Fruit fly (Drosophila melanogaster) whole organism, embryonic: ENCODE data around the gene CG15403.

Source experiments
- B-H2 ChIP-seq: fragments of 200-800 bp; sonication (Bioruptor generic); optimal IDR thresholded peaks from 2 replicates; lab custom pipeline; 2018; ENCODE audit warnings: missing biosample characterization, mild to moderate bottlenecking, missing genetic modification characterization
- Bgb ChIP-seq: fragments of 200-800 bp; sonication (Bioruptor generic); IDR thresholded peaks from 2 replicates; pipeline ENCODE4 v1.3.6; 2022; ENCODE audit warnings: missing biosample characterization, missing genetic modification characterization; ENCODE audit not compliant: partially characterized antibody
- BtbVII ChIP-seq: fragments of 200-800 bp; sonication (Bioruptor generic); optimal IDR thresholded peaks from 3 replicates; lab custom pipeline; 2017; ENCODE audit warnings: missing biosample characterization, mild to moderate bottlenecking, missing genetic modification characterization
- Bteb2 ChIP-seq: fragments of 200-800 bp; sonication (Bioruptor generic); optimal IDR thresholded peaks from 2 replicates; lab custom pipeline; 2016; ENCODE audit warnings: missing biosample characterization, missing genetic modification characterization
- CG1024 ChIP-seq: fragments of 200-800 bp; sonication (Bioruptor generic); IDR thresholded peaks from 2 replicates; pipeline ENCODE4 v1.3.6; 2022; ENCODE audit warnings: missing biosample characterization, missing genetic modification characterization
- CG10274 ChIP-seq: fragments of 200-800 bp; sonication (Bioruptor generic); optimal IDR thresholded peaks from 3 replicates; lab custom pipeline; 2017; ENCODE audit warnings: missing biosample characterization, mild to moderate bottlenecking, missing genetic modification characterization
- CG11504 ChIP-seq: fragments of 200-800 bp; sonication (Bioruptor generic); optimal IDR thresholded peaks from 3 replicates; lab custom pipeline; 2019; ENCODE audit warnings: missing biosample characterization, mild to moderate bottlenecking, missing genetic modification characterization, moderate library complexity
- CG12104 ChIP-seq: fragments of 200-800 bp; sonication (Bioruptor generic); optimal IDR thresholded peaks from 3 replicates; lab custom pipeline; 2016; ENCODE audit warnings: missing biosample characterization, missing genetic modification characterization
- CG14860 ChIP-seq: fragments of 200-800 bp; sonication (Bioruptor generic); IDR thresholded peaks from 3 replicates; pipeline ENCODE4 v1.3.6; 2022; ENCODE audit warnings: missing biosample characterization, missing genetic modification characterization; ENCODE audit not compliant: partially characterized antibody
- CG15514 ChIP-seq: fragments of 200-800 bp; sonication (Bioruptor generic); optimal IDR thresholded peaks from 3 replicates; lab custom pipeline; 2017; ENCODE audit warnings: missing biosample characterization, missing genetic modification characterization, mild to moderate bottlenecking, moderate library complexity, missing genetic modification reagents
- CG17568 ChIP-seq: fragments of 200-800 bp; sonication (Bioruptor generic); optimal IDR thresholded peaks from 2 replicates; lab custom pipeline; 2018; ENCODE audit warnings: missing biosample characterization, mild to moderate bottlenecking, missing genetic modification characterization, moderate library complexity
- CG18764 ChIP-seq: fragments of 200-800 bp; sonication (Bioruptor generic); optimal IDR thresholded peaks from 3 replicates; lab custom pipeline; 2016; ENCODE audit warnings: missing biosample characterization, missing genetic modification characterization
- CG2712 ChIP-seq: fragments of 200-800 bp; optimal IDR thresholded peaks from 3 replicates; lab custom pipeline; 2019; ENCODE audit warnings: missing biosample characterization, mild to moderate bottlenecking, missing genetic modification characterization, moderate library complexity
- CG33213 ChIP-seq: fragments of 200-800 bp; sonication (Bioruptor generic); optimal IDR thresholded peaks from 3 replicates; lab custom pipeline; 2016; ENCODE audit warnings: missing biosample characterization, missing genetic modification characterization
- CG34224 ChIP-seq: fragments of 200-800 bp; sonication (Bioruptor generic); IDR thresholded peaks from 3 replicates; pipeline ENCODE4 v1.3.6; 2022; ENCODE audit warnings: missing biosample characterization, missing genetic modification characterization; ENCODE audit not compliant: partially characterized antibody
- CG42726 ChIP-seq: fragments of 200-800 bp; sonication (Bioruptor generic); IDR thresholded peaks from 2 replicates; pipeline ENCODE4 v1.3.6; 2022; ENCODE audit warnings: missing biosample characterization, missing genetic modification characterization; ENCODE audit not compliant: partially characterized antibody
- CG6272 ChIP-seq: fragments of 200-800 bp; sonication (Bioruptor generic); IDR thresholded peaks from 2 replicates; pipeline ENCODE4 v1.3.6; 2022; ENCODE audit warnings: missing biosample characterization, missing genetic modification characterization
- CG7839 ChIP-seq: fragments of 200-800 bp; sonication (Bioruptor generic); optimal IDR thresholded peaks from 3 replicates; lab custom pipeline; 2018; ENCODE audit warnings: missing biosample characterization, mild to moderate bottlenecking, missing genetic modification characterization, moderate library complexity
- CG7963 ChIP-seq: fragments of 200-800 bp; sonication (Bioruptor generic); IDR thresholded peaks from 3 replicates; pipeline ENCODE4 v1.3.6; 2022; ENCODE audit warnings: missing biosample characterization, missing genetic modification characterization; ENCODE audit not compliant: partially characterized antibody
- CG7987 ChIP-seq: fragments of 200-800 bp; sonication (Bioruptor generic); optimal IDR thresholded peaks from 2 replicates; lab custom pipeline; 2018; ENCODE audit warnings: missing biosample characterization, mild to moderate bottlenecking, missing genetic modification characterization, moderate library complexity
- Doc3 ChIP-seq: fragments of 200-800 bp; sonication (Bioruptor generic); IDR thresholded peaks from 3 replicates; pipeline ENCODE4 v1.3.6; 2022; ENCODE audit warnings: missing biosample characterization, missing genetic modification characterization; ENCODE audit not compliant: partially characterized antibody
- Dp ChIP-seq: fragments of 200-800 bp; sonication (Bioruptor generic); optimal IDR thresholded peaks from 2 replicates; lab custom pipeline; 2018; ENCODE audit warnings: missing biosample characterization, mild to moderate bottlenecking, missing genetic modification characterization, moderate library complexity
- HmgZ ChIP-seq: fragments of 200-800 bp; sonication (Bioruptor generic); optimal IDR thresholded peaks from 2 replicates; lab custom pipeline; 2018; ENCODE audit warnings: missing biosample characterization, mild to moderate bottlenecking, missing genetic modification characterization
- MESR4 ChIP-seq: fragments of 200-800 bp; sonication (Bioruptor generic); optimal IDR thresholded peaks from 2 replicates; lab custom pipeline; 2018; ENCODE audit warnings: missing biosample characterization, mild to moderate bottlenecking, missing genetic modification characterization, moderate library complexity
- Med ChIP-seq: fragments of 200-800 bp; sonication (Bioruptor generic); peaks from one replicate; lab custom pipeline; 2016; ENCODE audit warnings: missing biosample characterization, missing genetic modification characterization, mild to moderate bottlenecking, inconsistent platforms, moderate library complexity
- Myb ChIP-seq: fragments of 200-800 bp; sonication (Bioruptor generic); optimal IDR thresholded peaks from 2 replicates; lab custom pipeline; 2016; ENCODE audit warnings: missing biosample characterization, missing genetic modification characterization
- Pdp1 ChIP-seq, 2 experiments: fragments of 200-800 bp; sonication (Bioruptor generic); optimal IDR thresholded peaks; 3 replicates each; lab custom pipeline; 2016; ENCODE audit warnings: missing biosample characterization in 2 of 2, missing genetic modification characterization in 2 of 2, mild to moderate bottlenecking in 1 of 2, moderate library complexity in 1 of 2
- Sry-δ ChIP-seq: fragments of 200-800 bp; sonication (Bioruptor generic); optimal IDR thresholded peaks from 2 replicates; lab custom pipeline; 2016; ENCODE audit warnings: missing biosample characterization, missing genetic modification characterization
- amos ChIP-seq: fragments of 200-800 bp; sonication (Bioruptor generic); IDR thresholded peaks from 2 replicates; pipeline ENCODE4 v1.3.6; 2022; ENCODE audit warnings: missing biosample characterization, missing genetic modification characterization; ENCODE audit not compliant: partially characterized antibody
- aop ChIP-seq: fragments of 200-800 bp; sonication (Bioruptor generic); IDR thresholded peaks from 2 replicates; pipeline ENCODE4 v1.3.6; 2022; ENCODE audit warnings: missing biosample characterization, missing genetic modification characterization
- ato ChIP-seq: fragments of 200-800 bp; sonication (Bioruptor generic); IDR thresholded peaks from 2 replicates; pipeline ENCODE4 v1.3.6; 2022; ENCODE audit warnings: missing biosample characterization, missing genetic modification characterization; ENCODE audit not compliant: partially characterized antibody
- bab2 ChIP-seq: fragments of 200-800 bp; sonication (Bioruptor generic); optimal IDR thresholded peaks from 2 replicates; lab custom pipeline; 2016; ENCODE audit warnings: missing biosample characterization, missing genetic modification characterization
- chif ChIP-seq, 2 experiments: fragments of 200-800 bp; sonication (Bioruptor generic); optimal IDR thresholded peaks; 3 replicates each; lab custom pipeline; 2016; ENCODE audit warnings: missing biosample characterization in 2 of 2, missing genetic modification characterization in 2 of 2
- dpn ChIP-seq, 2 experiments: fragments of 200-800 bp; sonication (Bioruptor generic); optimal IDR thresholded peaks; 3 replicates each; lab custom pipeline; 2016; ENCODE audit warnings: missing biosample characterization in 2 of 2, missing genetic modification characterization in 2 of 2
- grau ChIP-seq: fragments of 200-800 bp; optimal IDR thresholded peaks from 3 replicates; lab custom pipeline; 2019; ENCODE audit warnings: missing biosample characterization, mild to moderate bottlenecking, missing genetic modification characterization, moderate library complexity
- hbn ChIP-seq: fragments of 200-800 bp; sonication (Bioruptor generic); IDR thresholded peaks from 2 replicates; pipeline ENCODE4 v1.3.6; 2022; ENCODE audit warnings: missing biosample characterization, missing genetic modification characterization; ENCODE audit not compliant: partially characterized antibody
- inv ChIP-seq: fragments of 200-800 bp; sonication (Bioruptor generic); IDR thresholded peaks from 2 replicates; pipeline ENCODE4 v1.3.6; 2022; ENCODE audit warnings: missing biosample characterization, missing genetic modification characterization; ENCODE audit not compliant: partially characterized antibody
- mld ChIP-seq: fragments of 200-800 bp; sonication (Bioruptor generic); IDR thresholded peaks from 3 replicates; pipeline ENCODE4 v1.3.6; 2022; ENCODE audit warnings: missing biosample characterization, missing genetic modification characterization; ENCODE audit not compliant: partially characterized antibody
- nerfin-2 ChIP-seq: fragments of 200-800 bp; sonication (Bioruptor generic); IDR thresholded peaks from 2 replicates; pipeline ENCODE4 v1.3.6; 2022; ENCODE audit warnings: missing biosample characterization, missing genetic modification characterization; ENCODE audit not compliant: partially characterized antibody
- nmo ChIP-seq: fragments of 200-800 bp; sonication (Bioruptor generic); optimal IDR thresholded peaks from 2 replicates; lab custom pipeline; 2018; ENCODE audit warnings: missing biosample characterization, mild to moderate bottlenecking, missing genetic modification characterization, moderate library complexity
- onecut ChIP-seq: fragments of 200-800 bp; sonication (Bioruptor generic); IDR thresholded peaks from 2 replicates; pipeline ENCODE4 v1.3.6; 2022; ENCODE audit warnings: missing biosample characterization, missing genetic modification characterization
- pan ChIP-seq, 4 experiments: fragments of >200 bp in 3 of 4; fragments of 200-800 bp in 1 of 4; sonication (Bioruptor generic) in 1 of 4; optimal IDR thresholded peaks in 3 of 4; IDR thresholded peaks in 1 of 4; 2 replicates each; pipeline versions ENCODE4 v1.3.6 to Lab custom; 2017 to 2022; ENCODE audit warnings: missing biosample characterization in 2 of 4, missing genetic modification characterization in 2 of 4, mixed read lengths in 1 of 4
- pho ChIP-seq: fragments of 200-800 bp; sonication (Bioruptor generic); optimal IDR thresholded peaks from 2 replicates; lab custom pipeline; 2016; ENCODE audit warnings: missing biosample characterization, missing genetic modification characterization
- sens ChIP-seq: fragments of 200-800 bp; sonication (Bioruptor generic); peaks from one replicate; lab custom pipeline; 2016; ENCODE audit warnings: missing biosample characterization, missing genetic modification characterization
- sna ChIP-seq: fragments of 200-800 bp; sonication (Bioruptor generic); IDR thresholded peaks from 2 replicates; pipeline ENCODE4 v1.3.6; 2022; ENCODE audit warnings: missing biosample characterization, missing genetic modification characterization; ENCODE audit not compliant: partially characterized antibody
- trem ChIP-seq: fragments of 200-800 bp; optimal IDR thresholded peaks from 3 replicates; lab custom pipeline; 2019; ENCODE audit warnings: missing biosample characterization, mild to moderate bottlenecking, missing genetic modification characterization, moderate library complexity
- vnd ChIP-seq: fragments of 200-800 bp; sonication (Bioruptor generic); IDR thresholded peaks from 3 replicates; pipeline ENCODE4 v1.3.6; 2022; ENCODE audit warnings: missing biosample characterization, missing genetic modification characterization; ENCODE audit not compliant: partially characterized antibody
- vvl ChIP-seq: fragments of 200-800 bp; sonication (Bioruptor generic); IDR thresholded peaks from 2 replicates; pipeline ENCODE4 v1.3.6; 2022; ENCODE audit warnings: missing biosample characterization, missing genetic modification characterization

CG15403 gene

dm6 chr2L:3145470-3145869 is 17.0 kb downstream of the CG15403 start, which contains the start of gene ND-B14.5B:
ND-B14.5B (minus strand) TSS chr2L:3145848.
- TF ChIP-seq onecut = 0 out of 2 replicates have a peak, but pooled peaks have one; percentile 29
- TF ChIP-seq Dp (GFP tag; lab: Kevin White, UChicago) = peak; percentile 50
- no peak for TF ChIP-seq CG33213 (GFP tag; lab: Kevin White, UChicago)
- TF ChIP-seq CG1024 (GFP tag; lab: Robert Waterston, UW) = no peak
- peak; percentile 36 for TF ChIP-seq sna (GFP tag; lab: Robert Waterston, UW)
- TF ChIP-seq Bgb = peak; percentile 85
- peak; percentile 5 for TF ChIP-seq Med (GFP tag; lab: Kevin White, UChicago)
- TF ChIP-seq CG10274 (GFP tag; lab: Kevin White, UChicago) = no peak
- TF ChIP-seq CG34224 (GFP tag; lab: Robert Waterston, UW) = peak; percentile 72
- TF ChIP-seq pho (GFP tag; lab: Kevin White, UChicago) = no peak
- TF ChIP-seq CG42726 (GFP tag; lab: Robert Waterston, UW) = peak; percentile 63; the same call in 1 of the 2 replicates
- peak; percentile 8 for TF ChIP-seq CG11504
- no peak for TF ChIP-seq bab2 (GFP tag; lab: Kevin White, UChicago)
- no peak for TF ChIP-seq CG7987 (GFP tag; lab: Kevin White, UChicago)
- peak; percentile 90 for TF ChIP-seq Myb (GFP tag; lab: Kevin White, UChicago)
- TF ChIP-seq Sry-δ (GFP tag; lab: Kevin White, UChicago) = peak; percentile 88
- peak; percentile 61 for TF ChIP-seq CG14860 (GFP tag; lab: Robert Waterston, UW)
- TF ChIP-seq nerfin-2 (GFP tag; lab: Robert Waterston, UW) = peak; percentile 49; the same call in 1 of the 2 replicates
- TF ChIP-seq dpn (GFP tag; optimal IDR thresholded peaks at IDR 0.05; lab: Kevin White, UChicago) = no peak
- 0 out of 3 replicates have a peak, but pooled peaks have one; percentile 41 for TF ChIP-seq CG7963
- no peak for TF ChIP-seq B-H2 (GFP tag; lab: Kevin White, UChicago)
- TF ChIP-seq nmo = peak; percentile 4
- peak; percentile 99 for TF ChIP-seq CG15514 (GFP tag; lab: Kevin White, UChicago)
- peak; percentile 61 for TF ChIP-seq MESR4 (GFP tag; lab: Kevin White, UChicago)
- peak; percentile 66; the same call in 2 of the 3 replicates for TF ChIP-seq mld (GFP tag; lab: Robert Waterston, UW)
- TF ChIP-seq CG12104 (GFP tag; lab: Kevin White, UChicago) = no peak
- TF ChIP-seq sens (GFP tag; lab: Kevin White, UChicago) = peak; percentile 55
- peak; percentile 66; the same call in 2 of the 3 replicates for TF ChIP-seq Doc3 (GFP tag; lab: Robert Waterston, UW)
- peak; percentile 63 for TF ChIP-seq vnd (GFP tag; lab: Robert Waterston, UW)
- peak; percentile 62 for TF ChIP-seq hbn
- TF ChIP-seq CG17568 = no peak
- peak; percentile 13 for TF ChIP-seq trem (tag; lab: Kevin White, UChicago)
- TF ChIP-seq pan (optimal IDR thresholded peaks at IDR 0.05; lab: Kevin White, UChicago) = no peak
- no peak for TF ChIP-seq pan (GFP tag; optimal IDR thresholded peaks at IDR 0.05 in 1 of 2, IDR thresholded peaks at IDR 0.05 in 1 of 2)
- no peak for TF ChIP-seq Bteb2 (GFP tag; lab: Kevin White, UChicago)
- TF ChIP-seq CG18764 (GFP tag; lab: Kevin White, UChicago) = no peak
- TF ChIP-seq CG7839 = no peak
- no peak for TF ChIP-seq chif (GFP tag; optimal IDR thresholded peaks at IDR 0.05; lab: Kevin White, UChicago)
- TF ChIP-seq inv (GFP tag; lab: Robert Waterston, UW) = peak; percentile 60; the same call in 1 of the 2 replicates
- no peak for TF ChIP-seq CG6272 (GFP tag; lab: Robert Waterston, UW)
- TF ChIP-seq Pdp1 (GFP tag; optimal IDR thresholded peaks at IDR 0.05; lab: Kevin White, UChicago) = peak in 1 of 2 experiments; percentile 97
- no peak for TF ChIP-seq BtbVII (GFP tag; lab: Kevin White, UChicago)
- TF ChIP-seq grau (tag; lab: Kevin White, UChicago) = no peak
- peak; percentile 81 for TF ChIP-seq amos (GFP tag; lab: Robert Waterston, UW)
- peak; percentile 75 for TF ChIP-seq vvl
- TF ChIP-seq CG2712 (tag; lab: Kevin White, UChicago) = peak; percentile 17
- peak; percentile 53 for TF ChIP-seq ato (GFP tag; lab: Robert Waterston, UW)
- peak; percentile 18 for TF ChIP-seq HmgZ
- no peak for TF ChIP-seq aop (GFP tag; lab: Robert Waterston, UW)
